Worm (Caenorhabditis elegans) whole organism, L4/young adult: Measurements from ENCODE around the gene csn-4.

ENCODE experiments used
- W03F9.2 ChIP-seq: fragments of 150-350 bp; optimal IDR thresholded peaks from 2 replicates; lab custom pipeline; 2014; ENCODE audit warnings: missing biosample characterization, missing genetic modification characterization
- dao-5 ChIP-seq: sonication (generic microtip); optimal IDR thresholded peaks from 2 replicates; lab custom pipeline; 2016; ENCODE audit warnings: missing genotype, missing genetic modification characterization, moderate library complexity, missing compliant biosample characterization
- him-1 ChIP-seq: sonication (generic microtip); optimal IDR thresholded peaks from 2 replicates; lab custom pipeline; 2016; ENCODE audit warnings: missing genotype, missing genetic modification reagents, missing genetic modification characterization, missing compliant biosample characterization

Gene csn-4

DNA sequence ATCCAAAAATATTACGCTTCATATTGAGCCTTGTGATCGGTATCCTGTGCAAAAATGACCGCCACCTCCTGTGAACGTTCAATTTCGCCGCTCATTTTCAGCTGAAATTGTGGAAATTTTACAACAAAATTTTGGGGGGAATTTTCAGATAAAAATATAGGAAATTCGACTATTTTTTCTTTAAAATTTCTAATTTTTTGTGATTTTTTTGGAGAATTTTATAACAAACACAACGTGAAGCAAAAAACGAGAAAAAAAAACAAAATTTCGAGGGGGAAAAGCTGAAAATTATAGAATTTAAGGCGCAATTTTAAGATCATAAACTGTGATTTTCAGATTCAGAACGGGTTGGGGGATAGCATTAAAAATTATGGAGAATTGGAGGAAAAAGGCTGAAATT lies at the start of gene csn-4:
csn-4 (minus strand) TSS at position 101 of the 400 bp plus-strand sequence.
- TF ChIP-seq dao-5 (tag; lab: Kevin White, UChicago) (no peak), him-1 (no peak), W03F9.2 (tag; lab: Kevin White, UChicago) (no peak)

ce11 chrIV:1127852-1128251 lies 41.0 kb upstream of the csn-4 start:
- TF ChIP-seq W03F9.2 (tag; lab: Kevin White, UChicago) (no peak), him-1 (no peak), dao-5 (tag; lab: Kevin White, UChicago) (no peak)

ce11 chrIV:1126490-1126889 lies 39.7 kb upstream of the csn-4 start, which contains the start of gene perm-2:
perm-2 (plus strand) TSS chrIV:1126790.
- TF ChIP-seq him-1 (no peak), W03F9.2 (tag; lab: Kevin White, UChicago) (no peak), dao-5 (tag; lab: Kevin White, UChicago) (no peak)

DNA sequence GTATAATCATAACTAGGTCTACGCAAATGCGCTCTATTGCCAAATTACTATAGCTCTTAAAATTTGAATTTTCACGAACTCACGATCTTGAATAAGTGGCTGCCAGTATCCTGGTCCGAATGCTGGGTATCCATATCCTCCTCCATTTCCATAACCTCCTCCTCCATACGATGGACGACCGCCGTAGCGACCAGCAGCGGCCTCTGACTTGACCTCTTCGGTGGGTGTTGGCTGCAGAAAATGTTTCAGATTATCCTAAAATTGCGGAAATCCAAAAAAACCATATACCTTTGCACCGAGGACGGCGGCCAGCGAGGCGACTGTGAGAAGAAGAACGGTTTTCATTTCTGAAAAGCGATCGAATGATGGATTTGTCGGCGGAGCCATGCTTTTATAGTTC lies 37.9 kb upstream of the csn-4 start, which contains the start of gene perm-4:
perm-4 (minus strand) TSS at position 367 of the 400 bp plus-strand sequence.
- no peak for TF ChIP-seq dao-5 (tag; lab: Kevin White, UChicago)
- TF ChIP-seq W03F9.2 (tag; lab: Kevin White, UChicago): no peak
- no peak for TF ChIP-seq him-1

- no peak for TF ChIP-seq dao-5 (tag; lab: Kevin White, UChicago)
- no peak for TF ChIP-seq W03F9.2 (tag; lab: Kevin White, UChicago)
- no peak for TF ChIP-seq him-1
These were observed 36.5 kb upstream of the csn-4 start for ce11 chrIV:1123357-1123756.

DNA sequence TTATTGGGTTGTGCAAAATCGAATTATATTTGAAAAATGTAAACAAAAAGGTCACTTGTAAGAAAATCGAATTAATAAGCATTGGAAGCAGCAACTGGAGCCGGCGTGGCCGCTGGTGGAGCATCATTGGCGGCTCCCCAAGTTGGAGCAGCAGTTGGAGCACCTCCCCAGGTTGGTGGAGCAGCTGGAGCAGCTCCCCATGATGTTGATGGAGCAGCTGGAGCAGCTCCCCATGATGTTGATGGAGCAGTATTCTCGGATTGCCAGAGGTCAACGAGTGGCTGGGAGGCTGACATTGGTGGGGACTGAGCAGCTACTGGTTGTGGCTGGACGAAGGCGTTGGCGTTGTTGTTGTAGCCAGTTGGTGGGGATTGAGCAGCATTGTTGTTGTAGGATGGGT lies 34.7 kb upstream of the csn-4 start:
- TF ChIP-seq dao-5 (tag; lab: Kevin White, UChicago): no peak

DNA sequence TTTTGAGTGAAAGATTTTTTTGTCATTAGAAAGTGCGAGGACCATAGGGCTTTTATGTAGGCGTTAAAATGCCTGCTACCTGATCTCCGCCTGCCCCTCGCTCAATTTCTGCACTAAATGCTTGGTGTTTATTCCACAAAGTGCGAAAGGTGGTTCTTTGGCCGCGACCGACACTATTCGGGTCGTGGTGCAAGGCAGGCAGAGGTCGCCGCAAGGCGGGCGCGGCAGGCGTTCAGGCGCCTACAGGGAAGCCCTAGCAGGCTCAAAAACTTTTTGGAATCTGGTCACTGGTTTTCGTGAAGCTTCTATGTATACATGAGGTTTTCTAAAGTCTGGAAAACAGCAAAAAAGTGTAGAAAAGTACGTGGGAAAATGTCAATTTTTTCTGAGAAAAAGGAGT lies 34.1 kb upstream of the csn-4 start:
- TF ChIP-seq W03F9.2 (tag; lab: Kevin White, UChicago) (no peak), him-1 (no peak), dao-5 (tag; lab: Kevin White, UChicago) (no peak)

- TF ChIP-seq him-1: no peak
- TF ChIP-seq W03F9.2 (tag; lab: Kevin White, UChicago): no peak
- no peak for TF ChIP-seq dao-5 (tag; lab: Kevin White, UChicago)
These were observed 31.8 kb upstream of the csn-4 start, which contains the start of gene srx-13 for ce11 chrIV:1118566-1118965. srx-13 (minus strand) TSS chrIV:1118666.

DNA sequence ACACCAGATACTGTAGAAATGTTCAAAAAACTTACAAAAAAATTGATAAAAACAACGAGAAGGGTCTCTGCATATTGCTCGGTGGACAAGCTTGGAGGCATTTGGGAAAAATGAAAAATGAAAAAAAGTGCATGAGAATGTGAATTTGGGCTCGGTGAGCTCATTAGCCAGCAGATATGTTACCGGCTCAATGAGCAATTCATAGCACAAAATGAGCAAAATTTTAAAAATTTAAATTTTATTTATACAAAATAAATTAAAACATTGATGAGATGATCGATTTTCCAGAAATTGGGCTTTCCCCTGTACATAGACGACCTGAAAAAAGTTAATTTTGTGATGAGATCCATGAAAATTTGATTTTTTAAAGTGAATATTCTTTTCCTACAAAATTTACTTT lies 26.8 kb upstream of the csn-4 start, which contains the start of gene srx-14:
srx-14 (minus strand) TSS at position 101 of the 400 bp plus-strand sequence.
- TF ChIP-seq him-1: no peak
- TF ChIP-seq dao-5 (tag; lab: Kevin White, UChicago): no peak
- no peak for TF ChIP-seq W03F9.2 (tag; lab: Kevin White, UChicago)

ce11 chrIV:1110999-1111398 lies 24.2 kb upstream of the csn-4 start:
- TF ChIP-seq W03F9.2 (tag; lab: Kevin White, UChicago): no peak
- TF ChIP-seq dao-5 (tag; lab: Kevin White, UChicago): no peak
- no peak for TF ChIP-seq him-1

ce11 chrIV:1108030-1108429 lies 21.2 kb upstream of the csn-4 start:
- TF ChIP-seq W03F9.2 (tag; lab: Kevin White, UChicago) (no peak), him-1 (no peak), dao-5 (tag; lab: Kevin White, UChicago) (no peak)

- no peak for TF ChIP-seq W03F9.2 (tag; lab: Kevin White, UChicago)
- no peak for TF ChIP-seq dao-5 (tag; lab: Kevin White, UChicago)
- no peak for TF ChIP-seq him-1
These were observed 20.4 kb upstream of the csn-4 start, which contains the start of gene ost-1 for ce11 chrIV:1107190-1107589. ost-1 (plus strand) TSS chrIV:1107396.

DNA sequence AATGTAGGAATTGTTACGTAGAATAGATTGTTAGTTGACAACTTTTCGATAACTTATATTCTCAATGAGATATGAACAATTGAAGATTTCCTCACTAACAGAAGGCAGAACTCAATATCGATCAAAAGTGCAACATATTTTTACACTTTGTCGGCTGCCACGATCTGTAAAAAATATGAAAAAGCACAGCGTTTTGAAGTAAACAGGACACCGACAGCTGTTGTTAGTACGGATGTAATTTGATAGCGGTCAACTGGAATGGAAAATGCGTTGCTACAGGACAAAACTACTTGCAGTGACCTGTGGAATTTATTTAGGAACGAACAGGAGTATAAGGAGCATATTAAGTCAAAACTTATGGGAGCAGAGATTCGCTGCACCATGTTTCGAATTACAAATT lies 19.2 kb upstream of the csn-4 start:
- TF ChIP-seq him-1 (no peak), W03F9.2 (tag; lab: Kevin White, UChicago) (no peak), dao-5 (tag; lab: Kevin White, UChicago) (no peak)

DNA sequence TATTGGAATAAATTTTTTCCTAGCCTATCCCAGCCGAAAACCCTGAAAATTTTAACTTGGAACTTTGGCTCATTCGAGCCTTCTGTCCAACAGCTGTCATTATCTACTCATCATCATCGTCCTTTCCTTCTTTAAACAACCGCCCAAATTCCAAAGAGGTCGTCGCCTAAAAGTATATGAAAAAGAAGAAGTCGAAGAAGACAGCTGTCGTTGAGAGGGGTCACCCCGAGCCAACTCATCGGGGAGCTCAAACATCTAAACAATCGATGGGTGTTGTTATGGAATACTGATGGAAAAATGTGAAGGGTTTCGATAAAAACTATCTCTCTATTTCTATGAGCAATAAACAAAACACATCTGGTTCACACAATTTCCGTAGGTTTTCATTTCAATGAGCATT lies 18.3 kb upstream of the csn-4 start:
- TF ChIP-seq him-1: no peak
- TF ChIP-seq W03F9.2 (tag; lab: Kevin White, UChicago): no peak

DNA sequence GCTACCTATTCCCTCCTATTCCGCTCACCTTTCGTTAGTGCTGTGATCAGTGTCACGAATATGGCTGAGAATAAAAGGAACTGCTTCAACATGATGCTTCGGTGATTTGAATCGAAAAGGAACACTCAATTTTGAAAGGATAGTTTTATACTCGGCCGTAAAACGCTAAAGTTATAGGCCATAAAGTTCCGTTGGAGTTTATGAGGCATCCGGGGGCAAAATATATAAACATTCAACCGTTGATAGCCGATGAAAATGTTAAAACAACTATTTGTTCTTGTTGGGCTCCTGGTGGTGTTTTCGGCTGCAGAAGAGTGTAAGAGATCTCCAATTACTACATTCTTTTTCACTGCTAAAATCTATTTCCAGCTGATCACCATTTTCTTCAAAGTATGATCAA lies 17.7 kb upstream of the csn-4 start, which contains the start of the genes C44B12.9 and C44B12.3:
C44B12.9 (minus strand) TSS at position 101 of the 400 bp plus-strand sequence.
C44B12.3 (plus strand) TSS at position 249 of the 400 bp plus-strand sequence.
- TF ChIP-seq W03F9.2 (tag; lab: Kevin White, UChicago) (no peak), him-1 (no peak), dao-5 (tag; lab: Kevin White, UChicago) (no peak)
